Worm (Caenorhabditis elegans): Measurements from ENCODE around the gene C37C3.12.

Gene C37C3.12

DNA sequence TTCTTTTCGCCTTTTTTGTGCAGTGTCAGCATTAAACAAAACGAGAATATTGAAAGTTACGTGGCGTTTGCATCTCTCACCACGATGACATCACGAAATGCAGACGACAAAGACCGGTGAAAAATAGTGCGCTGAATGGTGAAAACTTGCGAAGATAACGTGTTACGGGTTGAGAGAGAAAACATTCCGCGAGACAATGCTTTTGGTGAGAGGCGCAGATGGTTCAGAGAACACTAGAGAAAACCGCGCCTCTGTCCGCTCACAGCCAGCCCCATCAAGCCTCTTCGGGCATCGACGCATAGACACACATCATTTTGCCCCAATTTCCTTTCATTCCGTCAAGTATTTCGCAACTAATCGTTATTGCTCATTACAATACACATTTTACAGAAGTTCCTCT, 15.2 kb upstream of the C37C3.12 start, which contains the start of the genes C37C3.9 and C37C3.18 (continued):
- TF ChIP-seq ZK185.1 (tag; optimal IDR thresholded peaks at IDR 0.05; ENCODE audit: poor library complexity, severe bottlenecking) (peak; percentile 12), let-607 (tag; optimal IDR thresholded peaks at IDR 0.05) (peak; percentile 73 to 90), F49E8.2 (tag; optimal IDR thresholded peaks at IDR 0.05; ENCODE audit: insufficient read depth) (no peak), athp-1 (tag; optimal IDR thresholded peaks at IDR 0.05) (no peak), nfya-2 (GFP tag; IDR thresholded peaks at IDR 0.05) (no peak), F23B12.7 (tag; optimal IDR thresholded peaks at IDR 0.05; ENCODE audit: insufficient read depth) (no peak), snpc-4 (GFP tag; optimal IDR thresholded peaks at IDR 0.05) (no peak), snpc-4 (tag; optimal IDR thresholded peaks at IDR 0.05) (peak; percentile 72 to 79 (median 76)), Y53G8AR.9 (GFP tag; conservative IDR thresholded peaks at IDR 0.05) (0 out of 2 replicates have a peak, but pooled peaks have one; percentile 11), ztf-22 (GFP tag; optimal IDR thresholded peaks at IDR 0.05) (peak; percentile 16), lag-1 (GFP tag; IDR thresholded peaks at IDR 0.05) (no peak), pbrm-1 (GFP tag; IDR thresholded peaks at IDR 0.05) (peak; percentile 54; the same call in 1 of the 2 replicates), lin-54 (GFP tag; optimal IDR thresholded peaks at IDR 0.05) (peak; percentile 33), ztf-28 (GFP tag; IDR thresholded peaks at IDR 0.05) (no peak), let-526 (GFP tag; IDR thresholded peaks at IDR 0.05) (peak; percentile 50; the same call in 1 of the 2 replicates), mel-28 (tag; optimal IDR thresholded peaks at IDR 0.05; ENCODE audit: borderline replicate concordance) (peak; percentile 27), tbx-9 (tag; optimal IDR thresholded peaks at IDR 0.05; ENCODE audit: borderline replicate concordance) (no peak), sptf-2 (GFP tag; optimal IDR thresholded peaks at IDR 0.05) (no peak), sea-2 (GFP tag; IDR thresholded peaks at IDR 0.05) (no peak), hmg-1.2 (GFP tag; IDR thresholded peaks at IDR 0.05) (peak; percentile 96), K12H6.12 (tag; optimal IDR thresholded peaks at IDR 0.05) (peak; percentile 62), hmg-20 (GFP tag; IDR thresholded peaks at IDR 0.05) (no peak), F55B11.4 (tag; optimal IDR thresholded peaks at IDR 0.05; ENCODE audit: borderline replicate concordance, insufficient read depth) (no peak), K11D2.4 (GFP tag; IDR thresholded peaks at IDR 0.05) (peak; percentile 38; the same call in 1 of the 2 replicates), nhr-80 (tag; optimal IDR thresholded peaks at IDR 0.05) (peak; percentile 71), gei-17 (GFP tag; optimal IDR thresholded peaks at IDR 0.05) (no peak), mcd-1 (GFP tag; IDR thresholded peaks at IDR 0.05) (peak; percentile 44; the same call in 1 of the 2 replicates), ekl-4 (GFP tag; IDR thresholded peaks at IDR 0.05) (peak; percentile 74; the same call in 1 of the 2 replicates), nfyb-1 (GFP tag; IDR thresholded peaks at IDR 0.05) (peak; percentile 86), ceh-40 (GFP tag; IDR thresholded peaks at IDR 0.05) (no peak), aptf-2 (GFP tag; conservative IDR thresholded peaks at IDR 0.05) (no peak), attf-6 (GFP tag; IDR thresholded peaks at IDR 0.05) (no peak), akir-1 (GFP tag; optimal IDR thresholded peaks at IDR 0.05) (peak; percentile 50), tbp1 (GFP tag; optimal IDR thresholded peaks at IDR 0.05) (peak; percentile 26), chd-7 (tag; optimal IDR thresholded peaks at IDR 0.05) (peak; percentile 41), zfh-2 (GFP tag; conservative IDR thresholded peaks at IDR 0.05) (peak; percentile 93), ztf-25 (GFP tag; IDR thresholded peaks at IDR 0.05) (no peak), ceh-27 (GFP tag; optimal IDR thresholded peaks at IDR 0.05) (peak; percentile 75)

DNA sequence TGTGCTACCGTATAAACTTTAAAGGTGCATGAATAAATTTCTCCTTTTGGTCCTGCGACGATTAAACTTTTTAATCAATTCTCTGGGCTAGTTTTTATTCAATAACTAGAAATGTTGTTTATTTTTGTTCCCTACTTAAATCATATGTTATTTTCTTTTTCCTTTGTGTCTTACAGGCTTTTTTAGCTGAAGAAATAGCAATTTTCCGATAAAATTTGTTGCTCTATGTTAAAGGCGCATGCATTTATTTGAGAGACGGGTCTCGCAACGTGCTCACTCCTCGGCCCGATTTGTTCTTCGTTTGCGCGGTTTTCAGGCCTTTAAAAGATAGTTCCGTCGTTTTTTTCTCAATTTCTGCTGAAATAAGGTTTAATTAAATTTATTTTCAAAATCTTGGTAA, 14.5 kb upstream of the C37C3.12 start:
- TF ChIP-seq madf-3 (GFP tag; IDR thresholded peaks at IDR 0.05) (no peak), ztf-22 (GFP tag; optimal IDR thresholded peaks at IDR 0.05) (no peak), hmg-20 (GFP tag; IDR thresholded peaks at IDR 0.05) (no peak), repo-1 (tag; optimal IDR thresholded peaks at IDR 0.05) (no peak), nhr-80 (tag; optimal IDR thresholded peaks at IDR 0.05) (no peak), unc-130 (GFP tag; optimal IDR thresholded peaks at IDR 0.05) (no peak), cebp-1 (GFP tag; IDR thresholded peaks at IDR 0.05) (no peak), cebp-1 (tag; optimal IDR thresholded peaks at IDR 0.05) (no peak), sdz-38 (tag; optimal IDR thresholded peaks at IDR 0.05) (no peak), mxl-1 (tag; optimal IDR thresholded peaks at IDR 0.05) (no peak), madf-8 (GFP tag; conservative IDR thresholded peaks at IDR 0.05) (peak; percentile 42), atf-7 (tag; optimal IDR thresholded peaks at IDR 0.05) (no peak), ama-1 (optimal IDR thresholded peaks at IDR 0.05) (no peak), ama-1 (GFP tag; optimal IDR thresholded peaks at IDR 0.05) (no peak), nhr-179 (tag; optimal IDR thresholded peaks at IDR 0.05) (no peak), aptf-3 (GFP tag; IDR thresholded peaks at IDR 0.05) (no peak)

All from whole organism, young adult.